Worm (Caenorhabditis elegans) whole organism, L2 larva: ENCODE measurements around the gene srh-122.

ENCODE experiments used
- aly-2 ChIP-seq: fragments of 150-350 bp; optimal IDR thresholded peaks from 2 replicates; lab custom pipeline; 2014; ENCODE audit warnings: missing biosample characterization, missing genetic modification characterization
- ama-1 ChIP-seq: fragments of 150-350 bp; optimal IDR thresholded peaks from 2 replicates; lab custom pipeline; 2018; ENCODE audit warnings: inconsistent platforms
- egl-27 ChIP-seq: sonication (generic microtip); optimal IDR thresholded peaks from 3 replicates; lab custom pipeline; 2017; ENCODE audit warnings: missing biosample characterization, missing genetic modification reagents, missing genetic modification characterization
- fos-1 ChIP-seq: fragments of 150-350 bp; optimal IDR thresholded peaks from 2 replicates; lab custom pipeline; 2014; ENCODE audit warnings: missing biosample characterization, missing genetic modification characterization
- lin-11 ChIP-seq: fragments of 150-350 bp; sonication (generic microtip); optimal IDR thresholded peaks from 2 replicates; lab custom pipeline; 2014; ENCODE audit warnings: missing biosample characterization, missing genetic modification characterization, inconsistent platforms, mixed read lengths
- lin-13 ChIP-seq: fragments of 150-350 bp; optimal IDR thresholded peaks from 2 replicates; lab custom pipeline; 2014; ENCODE audit warnings: missing biosample characterization, missing genetic modification reagents, missing genetic modification characterization
- mdl-1 ChIP-seq, 2 experiments: fragments of 150-350 bp in 1 of 2; sonication (generic microtip) in 1 of 2; optimal IDR thresholded peaks; 2 replicates each; lab custom pipeline; 2017; ENCODE audit warnings: missing biosample characterization in 2 of 2, missing genetic modification characterization in 2 of 2
- nhr-129 ChIP-seq: fragments of 150-350 bp; optimal IDR thresholded peaks from 2 replicates; lab custom pipeline; 2014; ENCODE audit warnings: missing biosample characterization, missing genetic modification characterization
- nhr-23 ChIP-seq: fragments of 150-350 bp; optimal IDR thresholded peaks from 2 replicates; lab custom pipeline; 2014; ENCODE audit warnings: missing biosample characterization, missing genetic modification reagents, missing genetic modification characterization
- nhr-237 ChIP-seq: fragments of 150-350 bp; optimal IDR thresholded peaks from 2 replicates; lab custom pipeline; 2014; ENCODE audit warnings: missing biosample characterization, missing genetic modification characterization
- sma-3 ChIP-seq: sonication (generic microtip); optimal IDR thresholded peaks from 2 replicates; lab custom pipeline; 2016; ENCODE audit warnings: missing genetic modification reagents, missing genetic modification characterization, missing compliant biosample characterization
- zag-1 ChIP-seq: fragments of 150-350 bp; optimal IDR thresholded peaks from 2 replicates; lab custom pipeline; 2014; ENCODE audit warnings: missing biosample characterization, missing genetic modification characterization
- ztf-11 ChIP-seq: sonication (generic microtip); optimal IDR thresholded peaks from 2 replicates; lab custom pipeline; 2017; ENCODE audit warnings: missing biosample characterization, missing genetic modification characterization
- ztf-4 ChIP-seq: fragments of 150-350 bp; optimal IDR thresholded peaks from 2 replicates; lab custom pipeline; 2014; ENCODE audit warnings: missing biosample characterization, missing genetic modification characterization

ce11 chrV:15354648-15355047, 23.2 kb downstream of the srh-122 start, which contains the start of gene C29F3.7:
- TF ChIP-seq lin-11 (tag; lab: Kevin White, UChicago) = no peak
- TF ChIP-seq sma-3 = no peak
- no peak for TF ChIP-seq ztf-4
- TF ChIP-seq ama-1 (lab: Kevin White, UChicago) = no peak
- no peak for TF ChIP-seq egl-27 (tag; lab: Kevin White, UChicago)
- no peak for TF ChIP-seq lin-13 (GFP tag; lab: Kevin White, UChicago)
- TF ChIP-seq aly-2 = no peak
- TF ChIP-seq nhr-23 (tag; lab: Kevin White, UChicago) = no peak
- TF ChIP-seq zag-1 (tag; lab: Kevin White, UChicago) = no peak
- no peak for TF ChIP-seq nhr-237 (tag; lab: Kevin White, UChicago)
- TF ChIP-seq ztf-11 (tag; lab: Kevin White, UChicago) = no peak
- no peak for TF ChIP-seq nhr-129 (tag; lab: Kevin White, UChicago)
- no peak for TF ChIP-seq mdl-1 (tag; optimal IDR thresholded peaks at IDR 0.05; lab: Kevin White, UChicago)
- peak; percentile 97 for TF ChIP-seq fos-1 (tag; lab: Kevin White, UChicago)
